Fruit fly (Drosophila melanogaster) whole organism, adult: ENCODE measurements around the gene gw.

Experiments used
- CG11617 ChIP-seq: fragments of 200-800 bp; sonication (Bioruptor generic); optimal IDR thresholded peaks from 2 replicates; lab custom pipeline; 2017; ENCODE audit warnings: mild to moderate bottlenecking, missing biosample characterization, missing genetic modification reagents, missing genetic modification characterization
- CG12768 ChIP-seq: fragments of 200-800 bp; sonication (Bioruptor generic); optimal IDR thresholded peaks from 2 replicates; lab custom pipeline; 2017; ENCODE audit warnings: missing biosample characterization, missing genetic modification characterization, mild to moderate bottlenecking, moderate library complexity, missing genetic modification reagents
- CG14711 ChIP-seq: fragments of 200-800 bp; sonication (Bioruptor generic); optimal IDR thresholded peaks from 2 replicates; lab custom pipeline; 2018; ENCODE audit warnings: missing biosample characterization, mild to moderate bottlenecking, missing genetic modification characterization, moderate library complexity
- CG1620 ChIP-seq: fragments of 200-800 bp; sonication (Bioruptor generic); optimal IDR thresholded peaks from 2 replicates; lab custom pipeline; 2016; ENCODE audit warnings: missing biosample characterization, missing genetic modification characterization
- CG33017 ChIP-seq: fragments of 200-800 bp; sonication (Bioruptor generic); optimal IDR thresholded peaks from 2 replicates; lab custom pipeline; 2018; ENCODE audit warnings: missing biosample characterization, mild to moderate bottlenecking, missing genetic modification characterization, moderate library complexity
- CG5204 ChIP-seq: fragments of 200-800 bp; sonication (Bioruptor generic); optimal IDR thresholded peaks from 2 replicates; lab custom pipeline; 2016; ENCODE audit warnings: missing biosample characterization, missing genetic modification characterization
- CG7045 ChIP-seq: fragments of 200-800 bp; sonication (Bioruptor generic); optimal IDR thresholded peaks from 2 replicates; lab custom pipeline; 2017; ENCODE audit warnings: missing biosample characterization, mild to moderate bottlenecking, missing genetic modification characterization
- CG7101 ChIP-seq: fragments of 200-800 bp; sonication (Bioruptor generic); optimal IDR thresholded peaks from 2 replicates; lab custom pipeline; 2018; ENCODE audit warnings: missing biosample characterization, mild to moderate bottlenecking, missing genetic modification characterization, moderate library complexity
- Clk ChIP-seq: fragments of 200-800 bp; sonication (Bioruptor generic); optimal IDR thresholded peaks from 2 replicates; lab custom pipeline; 2017; ENCODE audit warnings: missing biosample characterization, missing genetic modification characterization
- Crg-1 ChIP-seq: fragments of 200-800 bp; sonication (Bioruptor generic); optimal IDR thresholded peaks from 2 replicates; lab custom pipeline; 2016; ENCODE audit warnings: missing biosample characterization, missing genetic modification characterization
- Hr96 ChIP-seq: fragments of 200-800 bp; sonication (Bioruptor generic); optimal IDR thresholded peaks from 2 replicates; lab custom pipeline; 2016; ENCODE audit warnings: missing biosample characterization, missing genetic modification characterization
- Mnt ChIP-seq: fragments of 200-800 bp; sonication (Bioruptor generic); optimal IDR thresholded peaks from 2 replicates; lab custom pipeline; 2016; ENCODE audit warnings: missing biosample characterization, mild to moderate bottlenecking, missing genetic modification characterization
- bab1 ChIP-seq: fragments of 200-800 bp; sonication (Bioruptor generic); optimal IDR thresholded peaks from 3 replicates; lab custom pipeline; 2019; ENCODE audit warnings: missing biosample characterization, mild to moderate bottlenecking, missing genetic modification characterization, moderate library complexity
- cic ChIP-seq: fragments of 200-800 bp; sonication (Bioruptor generic); optimal IDR thresholded peaks from 2 replicates; lab custom pipeline; 2017; ENCODE audit warnings: missing biosample characterization, mild to moderate bottlenecking, missing genetic modification characterization, moderate library complexity
- cnc ChIP-seq, 2 experiments: fragments of >200 bp; optimal IDR thresholded peaks; 2 replicates each; lab custom pipeline; 2017
- kay ChIP-seq: fragments of 200-800 bp; sonication (Bioruptor generic); peaks from one replicate; lab custom pipeline; 2016; ENCODE audit warnings: missing biosample characterization, missing genetic modification characterization, borderline replicate concordance
- ovo ChIP-seq: fragments of 200-800 bp; sonication (Bioruptor generic); optimal IDR thresholded peaks from 2 replicates; lab custom pipeline; 2016; ENCODE audit warnings: missing biosample characterization, missing genetic modification characterization
- pad ChIP-seq: fragments of 200-800 bp; sonication (Bioruptor generic); optimal IDR thresholded peaks from 3 replicates; lab custom pipeline; 2017; ENCODE audit warnings: missing biosample characterization, missing genetic modification characterization, mild to moderate bottlenecking, moderate library complexity, missing genetic modification reagents
- tj ChIP-seq: fragments of 200-800 bp; sonication (Bioruptor generic); optimal IDR thresholded peaks from 3 replicates; lab custom pipeline; 2017; ENCODE audit warnings: missing biosample characterization, mild to moderate bottlenecking, missing genetic modification characterization, moderate library complexity
- toe ChIP-seq: fragments of 200-800 bp; sonication (Bioruptor generic); optimal IDR thresholded peaks from 2 replicates; lab custom pipeline; 2016; ENCODE audit warnings: missing biosample characterization, missing genetic modification characterization

Gene gw

DNA sequence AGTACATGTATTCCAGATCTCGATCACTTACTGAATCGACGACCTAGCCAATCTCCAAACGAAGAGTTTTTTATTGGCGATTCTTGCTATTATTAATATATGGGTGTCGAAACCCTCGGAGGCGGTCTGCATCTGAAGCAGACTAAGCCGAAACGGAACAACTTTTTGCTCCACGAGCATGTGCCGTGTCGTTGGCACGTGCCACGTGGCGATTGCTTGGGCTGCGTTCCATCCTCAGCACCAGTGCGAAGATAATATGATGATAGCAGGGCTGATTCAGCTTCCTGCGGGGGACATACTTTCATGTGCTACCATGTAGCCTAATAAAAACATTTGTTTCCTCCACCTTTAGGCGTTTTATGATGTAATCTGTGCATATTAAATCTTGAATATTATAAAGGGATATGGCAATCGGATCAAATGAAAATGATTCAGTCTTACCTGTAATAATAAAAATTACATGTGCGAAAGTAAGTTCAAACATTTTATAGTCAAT, 42.4 kb upstream of the gw start:
- TF ChIP-seq CG14711 (tag; lab: Kevin White, UChicago) (no peak), ovo (GFP tag; lab: Kevin White, UChicago) (no peak), tj (GFP tag; lab: Kevin White, UChicago) (no peak), pad (no peak), CG1620 (GFP tag; lab: Kevin White, UChicago) (no peak), cic (GFP tag; lab: Kevin White, UChicago) (no peak), Crg-1 (GFP tag; lab: Kevin White, UChicago) (no peak), bab1 (GFP tag; lab: Kevin White, UChicago) (no peak), CG7045 (GFP tag; lab: Kevin White, UChicago) (no peak), Clk (no peak), cnc (optimal IDR thresholded peaks at IDR 0.05; lab: Kevin White, UChicago) (no peak), Mnt (no peak), toe (GFP tag; lab: Kevin White, UChicago) (no peak), CG7101 (tag; lab: Kevin White, UChicago) (no peak), kay (no peak), CG5204 (no peak), CG12768 (GFP tag; lab: Kevin White, UChicago) (no peak), CG11617 (GFP tag; lab: Kevin White, UChicago) (no peak)

dm6 chr4:701948-702347, 41.5 kb upstream of the gw start:
- TF ChIP-seq CG11617 (GFP tag; lab: Kevin White, UChicago) (no peak), Hr96 (GFP tag; lab: Kevin White, UChicago) (no peak), CG7045 (GFP tag; lab: Kevin White, UChicago) (no peak)

DNA sequence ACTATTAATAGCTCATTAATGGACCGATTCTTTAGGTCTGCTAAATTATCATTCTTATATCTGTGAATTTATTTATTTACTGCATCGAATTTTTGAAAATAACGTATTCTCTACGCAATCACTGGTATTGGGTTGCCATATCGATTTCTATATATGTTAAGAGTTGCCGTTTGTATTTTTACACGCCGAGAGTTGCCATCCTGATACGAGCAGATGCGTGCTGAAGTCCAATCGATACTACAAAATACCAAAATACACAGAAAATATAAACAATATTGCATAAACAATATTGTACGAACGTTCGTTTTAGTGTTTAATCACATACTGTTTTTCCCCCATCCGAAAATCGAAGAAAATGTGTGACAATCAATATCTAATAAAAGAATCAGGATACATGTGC, 37.1 kb upstream of the gw start, which contains the start of gene ey:
Gene ey, plus strand, starts transcription at position 227 of the 400 bp plus-strand sequence.
- TF ChIP-seq Hr96 (GFP tag; lab: Kevin White, UChicago) (no peak), cnc (optimal IDR thresholded peaks at IDR 0.05; lab: Kevin White, UChicago) (no peak), CG7045 (GFP tag; lab: Kevin White, UChicago) (no peak), CG11617 (GFP tag; lab: Kevin White, UChicago) (no peak), bab1 (GFP tag; lab: Kevin White, UChicago) (no peak), kay (no peak), toe (GFP tag; lab: Kevin White, UChicago) (peak; percentile 49), cic (GFP tag; lab: Kevin White, UChicago) (no peak), CG7101 (tag; lab: Kevin White, UChicago) (no peak), ovo (GFP tag; lab: Kevin White, UChicago) (no peak), CG14711 (tag; lab: Kevin White, UChicago) (peak; percentile 13), Mnt (no peak), Clk (no peak), Crg-1 (GFP tag; lab: Kevin White, UChicago) (peak; percentile 28), pad (no peak), CG12768 (GFP tag; lab: Kevin White, UChicago) (peak; percentile 46), CG33017 (tag; lab: Kevin White, UChicago) (no peak), CG5204 (peak; percentile 35), CG1620 (GFP tag; lab: Kevin White, UChicago) (peak; percentile 54), tj (GFP tag; lab: Kevin White, UChicago) (no peak)

DNA sequence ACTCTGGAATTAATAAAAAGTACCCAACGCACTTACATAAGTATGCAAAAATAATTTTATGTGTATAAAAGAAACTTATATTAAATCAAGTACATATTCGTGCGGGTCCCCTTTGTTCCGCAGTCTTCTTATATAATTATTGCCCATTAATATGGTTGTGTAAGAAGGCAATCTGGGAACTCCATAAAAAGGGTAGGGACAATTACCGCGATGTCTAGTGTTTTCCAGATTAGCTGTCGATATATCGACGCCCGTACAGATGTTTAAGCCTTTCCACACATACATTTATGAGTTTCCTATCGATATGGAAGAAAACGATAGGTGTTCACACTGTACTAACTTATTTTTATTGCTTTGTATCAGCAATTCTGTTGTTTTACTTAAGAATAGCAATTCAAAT, 36.2 kb upstream of the gw start:
- TF ChIP-seq kay, result peak; percentile 95
- peak; percentile 51 for TF ChIP-seq CG1620 (GFP tag; lab: Kevin White, UChicago)
- no peak for TF ChIP-seq Clk
- TF ChIP-seq CG7101 (tag; lab: Kevin White, UChicago), result peak; percentile 38
- no peak for TF ChIP-seq cnc (optimal IDR thresholded peaks at IDR 0.05; lab: Kevin White, UChicago)
- TF ChIP-seq toe (GFP tag; lab: Kevin White, UChicago), result peak; percentile 49
- peak; percentile 37 for TF ChIP-seq tj (GFP tag; lab: Kevin White, UChicago)
- TF ChIP-seq ovo (GFP tag; lab: Kevin White, UChicago), result no peak
- TF ChIP-seq CG11617 (GFP tag; lab: Kevin White, UChicago), result peak; percentile 1
- TF ChIP-seq CG5204, result peak; percentile 54
- no peak for TF ChIP-seq bab1 (GFP tag; lab: Kevin White, UChicago)
- peak; percentile 40 for TF ChIP-seq CG33017 (tag; lab: Kevin White, UChicago)
- TF ChIP-seq pad, result peak; percentile 5
- peak; percentile 59 for TF ChIP-seq CG14711 (tag; lab: Kevin White, UChicago)
- TF ChIP-seq Crg-1 (GFP tag; lab: Kevin White, UChicago), result no peak
- no peak for TF ChIP-seq cic (GFP tag; lab: Kevin White, UChicago)
- TF ChIP-seq Hr96 (GFP tag; lab: Kevin White, UChicago), result no peak
- TF ChIP-seq CG12768 (GFP tag; lab: Kevin White, UChicago), result no peak
- peak; percentile 35 for TF ChIP-seq Mnt
- TF ChIP-seq CG7045 (GFP tag; lab: Kevin White, UChicago), result peak; percentile 1

DNA sequence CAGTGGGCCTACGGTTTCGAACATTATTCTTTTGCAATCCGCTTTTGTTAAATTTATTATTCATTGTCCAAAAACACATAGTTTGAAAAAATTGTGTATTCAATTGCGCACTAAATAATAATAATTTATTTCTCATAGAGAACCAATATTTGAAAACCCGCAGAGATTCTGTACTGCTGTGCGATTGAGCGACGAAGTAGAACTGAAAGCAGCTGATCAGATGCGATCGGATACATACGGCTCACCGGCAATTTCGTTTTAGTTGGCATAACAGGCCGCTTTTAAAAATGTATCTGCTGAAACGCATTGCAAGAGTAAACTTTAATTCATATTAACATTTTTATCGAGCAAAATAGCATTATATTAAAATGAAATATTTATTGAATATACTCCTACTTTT, 35.4 kb upstream of the gw start, which contains the start of gene myo:
Gene myo, minus strand, starts transcription at position 211 of the 400 bp plus-strand sequence.
- peak; percentile 23 for TF ChIP-seq CG1620 (GFP tag; lab: Kevin White, UChicago)
- TF ChIP-seq Mnt, result peak; percentile 13
- TF ChIP-seq cnc (optimal IDR thresholded peaks at IDR 0.05; lab: Kevin White, UChicago), result no peak
- peak; percentile 4 for TF ChIP-seq CG33017 (tag; lab: Kevin White, UChicago)
- no peak for TF ChIP-seq CG14711 (tag; lab: Kevin White, UChicago)
- no peak for TF ChIP-seq kay
- peak; percentile 49 for TF ChIP-seq CG7101 (tag; lab: Kevin White, UChicago)
- TF ChIP-seq CG12768 (GFP tag; lab: Kevin White, UChicago), result peak; percentile 12
- TF ChIP-seq bab1 (GFP tag; lab: Kevin White, UChicago), result peak; percentile 25
- peak; percentile 15 for TF ChIP-seq CG11617 (GFP tag; lab: Kevin White, UChicago)
